Worm (Caenorhabditis elegans) whole organism, L4 larva: ENCODE measurements around the gene Y54F10BM.13.

Experiments
- F44E2.7 ChIP-seq: fragments of 200-800 bp; sonication (Bioruptor generic); IDR thresholded peaks from 2 replicates; pipeline ENCODE4 v2.1.2; 2022; ENCODE audit warnings: missing genetic modification characterization, missing compliant biosample characterization
- ZK337.2 ChIP-seq: fragments of 200-800 bp; sonication (Bioruptor generic); IDR thresholded peaks from 2 replicates; pipeline ENCODE4 v1.3.6; 2022; ENCODE audit warnings: missing genetic modification reagents, missing genetic modification characterization, missing compliant biosample characterization
- lin-39 ChIP-seq: fragments of 150-350 bp; optimal IDR thresholded peaks from 2 replicates; lab custom pipeline; 2014; ENCODE audit warnings: missing biosample characterization, missing genetic modification reagents, missing genetic modification characterization
- nhr-42 ChIP-seq: fragments of 200-800 bp; sonication (Bioruptor generic); IDR thresholded peaks from 2 replicates; pipeline ENCODE4 v1.3.6; 2022; ENCODE audit warnings: missing genetic modification characterization, missing compliant biosample characterization
- saeg-2 ChIP-seq: fragments of 200-800 bp; sonication (Bioruptor generic); IDR thresholded peaks from 2 replicates; pipeline ENCODE4 v1.3.6; 2022; ENCODE audit warnings: missing genetic modification reagents, missing genetic modification characterization, missing compliant biosample characterization
- snpc-4 ChIP-seq: fragments of 150-350 bp; optimal IDR thresholded peaks from 2 replicates; lab custom pipeline; 2014; ENCODE audit warnings: missing biosample characterization, missing genetic modification characterization
- tag-97 ChIP-seq: fragments of 200-800 bp; sonication (Bioruptor generic); IDR thresholded peaks from 2 replicates; pipeline ENCODE4 v1.3.6; 2022; ENCODE audit warnings: missing genetic modification characterization, missing compliant biosample characterization
- unc-130 ChIP-seq: sonication (generic microtip); optimal IDR thresholded peaks from 2 replicates; lab custom pipeline; 2016; ENCODE audit warnings: missing genetic modification reagents, missing genetic modification characterization, missing compliant biosample characterization
- zfp-3 ChIP-seq: fragments of 200-800 bp; sonication (Bioruptor generic); conservative IDR thresholded peaks from 2 replicates; pipeline ENCODE4 v1.3.6; 2022; ENCODE audit warnings: missing genetic modification reagents, missing genetic modification characterization, missing compliant biosample characterization

ce11 chrIII:2294736-2295135 is 36.1 kb downstream of the Y54F10BM.13 start:
- no peak for TF ChIP-seq nhr-42 (GFP tag; lab: Robert Waterston, UW)
- TF ChIP-seq snpc-4 (tag; lab: Kevin White, UChicago) = no peak
- TF ChIP-seq unc-130 (GFP tag; lab: Kevin White, UChicago) = no peak
- no peak for TF ChIP-seq tag-97 (GFP tag; lab: Robert Waterston, UW)
- TF ChIP-seq ZK337.2 = no peak
- TF ChIP-seq lin-39 (tag; lab: Kevin White, UChicago) = no peak
- no peak for TF ChIP-seq zfp-3 (GFP tag; lab: Robert Waterston, UW)
- TF ChIP-seq saeg-2 = no peak
- no peak for TF ChIP-seq F44E2.7 (GFP tag; lab: Robert Waterston, UW)
